Fruit fly (Drosophila melanogaster): ENCODE data around the gene LKRSDH.
A peak's percentile ranks its signal among the peaks of the same experiment; 100 is the strongest.

The LKRSDH gene

DNA sequence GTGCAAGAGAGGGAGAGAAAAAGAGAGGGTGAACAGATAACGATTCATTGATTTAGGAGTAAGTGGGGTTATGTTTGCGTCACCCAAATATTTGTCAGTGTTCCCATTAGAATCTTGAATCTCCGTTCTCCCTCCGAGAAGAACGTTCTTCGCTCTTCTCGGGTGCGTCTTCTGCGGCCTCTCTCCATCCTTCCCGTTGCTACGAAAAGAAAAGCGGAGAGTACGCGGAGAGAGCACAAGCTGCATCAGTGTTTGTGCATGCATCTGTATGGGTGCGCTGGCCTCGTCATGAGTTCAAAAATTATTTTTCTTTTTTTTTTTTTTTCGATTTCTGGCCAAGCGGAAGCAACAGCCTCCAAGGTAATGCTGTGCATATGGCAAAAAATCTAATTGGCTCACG, 33.1 kb upstream of the LKRSDH start (continued):
- TF ChIP-seq sens-2 (GFP tag; IDR thresholded peaks at IDR 0.05): no peak
- no peak for TF ChIP-seq Side (GFP tag; optimal IDR thresholded peaks at IDR 0.05)
- TF ChIP-seq CG12744 (GFP tag; optimal IDR thresholded peaks at IDR 0.05): no peak
- TF ChIP-seq CG8765 (GFP tag; IDR thresholded peaks at IDR 0.05): no peak
- TF ChIP-seq Sox100B (GFP tag; optimal IDR thresholded peaks at IDR 0.05): peak; percentile 35
- TF ChIP-seq CG16779 (GFP tag; IDR thresholded peaks at IDR 0.05): no peak
- TF ChIP-seq Blimp-1 (GFP tag; optimal IDR thresholded peaks at IDR 0.05): peak; percentile 16
- no peak for TF ChIP-seq CG11093 (GFP tag; IDR thresholded peaks at IDR 0.05)
- no peak for TF ChIP-seq CG13123 (GFP tag; optimal IDR thresholded peaks at IDR 0.05)
- no peak for TF ChIP-seq CG12236 (GFP tag; optimal IDR thresholded peaks at IDR 0.05)
- TF ChIP-seq Abd-B (GFP tag; optimal IDR thresholded peaks at IDR 0.05): no peak
- TF ChIP-seq Asciz (GFP tag; optimal IDR thresholded peaks at IDR 0.05): peak; percentile 46
- no peak for TF ChIP-seq Hmx (GFP tag; optimal IDR thresholded peaks at IDR 0.05)
- TF ChIP-seq tap (tag; optimal IDR thresholded peaks at IDR 0.05): no peak
- TF ChIP-seq mirr (GFP tag; optimal IDR thresholded peaks at IDR 0.05): peak; percentile 27
- TF ChIP-seq pnt (GFP tag; optimal IDR thresholded peaks at IDR 0.05): no peak
- peak; percentile 17 for TF ChIP-seq sqz (GFP tag; optimal IDR thresholded peaks at IDR 0.05)
- TF ChIP-seq CG6175 (GFP tag; IDR thresholded peaks at IDR 0.05): no peak
- peak; percentile 23 for TF ChIP-seq lab (GFP tag; optimal IDR thresholded peaks at IDR 0.05)
- TF ChIP-seq CG18764 (GFP tag; optimal IDR thresholded peaks at IDR 0.05): no peak
- TF ChIP-seq nmo (GFP tag; optimal IDR thresholded peaks at IDR 0.05): no peak
- TF ChIP-seq jumu (GFP tag; optimal IDR thresholded peaks at IDR 0.05): no peak
- no peak for TF ChIP-seq usp (GFP tag; optimal IDR thresholded peaks at IDR 0.05)
- TF ChIP-seq CG9876 (GFP tag; optimal IDR thresholded peaks at IDR 0.05): no peak
- no peak for TF ChIP-seq zen (tag; optimal IDR thresholded peaks at IDR 0.05)
- TF ChIP-seq Chrac-16 (GFP tag; optimal IDR thresholded peaks at IDR 0.05): no peak
- no peak for TF ChIP-seq CG4282 (GFP tag; optimal IDR thresholded peaks at IDR 0.05)
- TF ChIP-seq CG31441 (GFP tag; IDR thresholded peaks at IDR 0.05): no peak
- TF ChIP-seq HHEX (GFP tag; optimal IDR thresholded peaks at IDR 0.05): no peak
- no peak for TF ChIP-seq CG18011 (GFP tag; optimal IDR thresholded peaks at IDR 0.05)
- no peak for TF ChIP-seq CG3407 (GFP tag; optimal IDR thresholded peaks at IDR 0.05)
- TF ChIP-seq Bgb (GFP tag; IDR thresholded peaks at IDR 0.05; ENCODE audit: partially characterized antibody): no peak
- TF ChIP-seq bbx (GFP tag; IDR thresholded peaks at IDR 0.05; ENCODE audit: partially characterized antibody): no peak
- TF ChIP-seq CG31388 (GFP tag; optimal IDR thresholded peaks at IDR 0.05): no peak
- TF ChIP-seq CG6272 (GFP tag; IDR thresholded peaks at IDR 0.05): no peak
- TF ChIP-seq CG4328 (GFP tag; optimal IDR thresholded peaks at IDR 0.05): no peak
- TF ChIP-seq MBD-R2 (GFP tag; IDR thresholded peaks at IDR 0.05): no peak; the same call in 1 of the 2 replicates
- no peak for TF ChIP-seq ato (GFP tag; IDR thresholded peaks at IDR 0.05; ENCODE audit: partially characterized antibody)
- no peak for TF ChIP-seq Gug (GFP tag; IDR thresholded peaks at IDR 0.05)
- TF ChIP-seq CG12299 (tag; optimal IDR thresholded peaks at IDR 0.05): no peak
- TF ChIP-seq Dref (GFP tag; IDR thresholded peaks at IDR 0.05): no peak
- no peak for TF ChIP-seq ssp (GFP tag; IDR thresholded peaks at IDR 0.05)
- no peak for TF ChIP-seq Taf1 (GFP tag; IDR thresholded peaks at IDR 0.05)

DNA sequence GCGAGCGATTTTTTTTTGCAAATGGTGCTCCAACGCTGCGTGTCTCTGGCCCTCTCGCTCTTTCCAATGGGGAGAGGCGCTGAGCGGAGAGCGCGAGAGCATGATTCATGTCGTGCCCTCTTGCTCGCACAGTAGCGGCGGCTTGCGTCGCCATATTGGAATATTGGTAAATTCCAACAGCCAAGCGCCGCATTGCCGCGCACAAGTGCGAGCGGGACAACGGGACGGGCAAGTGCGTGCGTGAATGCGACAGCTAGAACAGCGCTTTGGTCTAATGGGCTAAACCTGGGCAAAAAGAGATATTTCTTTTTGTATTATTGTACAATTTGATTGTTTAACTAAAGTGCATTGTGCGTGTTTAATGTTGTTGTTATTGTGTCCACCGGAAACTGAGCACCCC, 32.5 kb upstream of the LKRSDH start:
- no peak for TF ChIP-seq CG30403 (GFP tag; optimal IDR thresholded peaks at IDR 0.05)
- no peak for TF ChIP-seq bowl (GFP tag; IDR thresholded peaks at IDR 0.05)
- no peak for TF ChIP-seq tin (GFP tag; optimal IDR thresholded peaks at IDR 0.05)
- TF ChIP-seq zen (tag; optimal IDR thresholded peaks at IDR 0.05): peak; percentile 56
- no peak for TF ChIP-seq trh (GFP tag; optimal IDR thresholded peaks at IDR 0.05)
- TF ChIP-seq lab (GFP tag; optimal IDR thresholded peaks at IDR 0.05): peak; percentile 58
- TF ChIP-seq ems (GFP tag; optimal IDR thresholded peaks at IDR 0.05): no peak
- no peak for TF ChIP-seq Side (GFP tag; optimal IDR thresholded peaks at IDR 0.05)
- no peak for TF ChIP-seq CG18764 (GFP tag; optimal IDR thresholded peaks at IDR 0.05)
- TF ChIP-seq pan (optimal IDR thresholded peaks at IDR 0.05): no peak
- peak in 1 of 2 experiments; percentile 39 for TF ChIP-seq pan (GFP tag; optimal IDR thresholded peaks at IDR 0.05 in 1 of 2, IDR thresholded peaks at IDR 0.05 in 1 of 2)
- TF ChIP-seq jigr1 (GFP tag; IDR thresholded peaks at IDR 0.05): no peak
- no peak for TF ChIP-seq sc (optimal IDR thresholded peaks at IDR 0.05)
- no peak for TF ChIP-seq sc (GFP tag; optimal IDR thresholded peaks at IDR 0.05)
- TF ChIP-seq CG2120 (GFP tag; optimal IDR thresholded peaks at IDR 0.05): no peak
- no peak for TF ChIP-seq Ravus (GFP tag; IDR thresholded peaks at IDR 0.05)
